Worm (Caenorhabditis elegans) whole organism, mixed stage, embryonic: Measurements from ENCODE around the gene ZK675.4.

Experiments
- blmp-1 ChIP-seq: fragments of 150-350 bp; optimal IDR thresholded peaks from 2 replicates; lab custom pipeline; 2014; ENCODE audit warnings: missing biosample characterization, missing genetic modification characterization
- mab-5 ChIP-seq: fragments of 150-350 bp; optimal IDR thresholded peaks from 2 replicates; lab custom pipeline; 2014; ENCODE audit warnings: missing biosample characterization, missing genetic modification characterization

DNA sequence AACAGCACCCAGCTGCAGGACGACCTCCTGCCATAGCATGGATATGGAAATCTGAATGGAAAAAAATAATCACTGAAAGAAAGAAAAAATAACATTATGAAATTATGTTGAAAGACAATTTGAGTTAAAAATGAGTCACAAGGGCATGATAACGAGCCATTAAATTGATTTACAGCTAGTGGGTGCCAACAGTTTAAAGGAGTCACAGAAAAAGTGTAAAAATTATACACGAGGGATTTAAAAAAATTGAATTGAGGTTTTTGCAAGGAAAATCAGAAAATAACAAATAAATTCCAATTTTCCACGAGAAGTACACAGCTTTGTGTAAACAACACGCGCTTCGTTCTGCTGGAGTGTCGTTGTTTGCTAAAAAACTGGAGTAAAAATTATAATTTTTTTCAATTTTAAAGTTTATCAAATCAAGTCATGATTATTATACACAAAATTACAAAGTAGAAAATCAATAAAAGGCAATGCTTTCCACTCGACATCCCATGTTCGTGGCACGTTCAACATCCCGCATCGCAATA lies 37.2 kb upstream of the ZK675.4 start, which contains the start of gene T01H3.3:
- no peak for TF ChIP-seq mab-5
- TF ChIP-seq blmp-1 (tag; lab: Kevin White, UChicago), result no peak
